Fruit fly (Drosophila melanogaster): ENCODE results near the gene RpS17.

RpS17 gene

DNA sequence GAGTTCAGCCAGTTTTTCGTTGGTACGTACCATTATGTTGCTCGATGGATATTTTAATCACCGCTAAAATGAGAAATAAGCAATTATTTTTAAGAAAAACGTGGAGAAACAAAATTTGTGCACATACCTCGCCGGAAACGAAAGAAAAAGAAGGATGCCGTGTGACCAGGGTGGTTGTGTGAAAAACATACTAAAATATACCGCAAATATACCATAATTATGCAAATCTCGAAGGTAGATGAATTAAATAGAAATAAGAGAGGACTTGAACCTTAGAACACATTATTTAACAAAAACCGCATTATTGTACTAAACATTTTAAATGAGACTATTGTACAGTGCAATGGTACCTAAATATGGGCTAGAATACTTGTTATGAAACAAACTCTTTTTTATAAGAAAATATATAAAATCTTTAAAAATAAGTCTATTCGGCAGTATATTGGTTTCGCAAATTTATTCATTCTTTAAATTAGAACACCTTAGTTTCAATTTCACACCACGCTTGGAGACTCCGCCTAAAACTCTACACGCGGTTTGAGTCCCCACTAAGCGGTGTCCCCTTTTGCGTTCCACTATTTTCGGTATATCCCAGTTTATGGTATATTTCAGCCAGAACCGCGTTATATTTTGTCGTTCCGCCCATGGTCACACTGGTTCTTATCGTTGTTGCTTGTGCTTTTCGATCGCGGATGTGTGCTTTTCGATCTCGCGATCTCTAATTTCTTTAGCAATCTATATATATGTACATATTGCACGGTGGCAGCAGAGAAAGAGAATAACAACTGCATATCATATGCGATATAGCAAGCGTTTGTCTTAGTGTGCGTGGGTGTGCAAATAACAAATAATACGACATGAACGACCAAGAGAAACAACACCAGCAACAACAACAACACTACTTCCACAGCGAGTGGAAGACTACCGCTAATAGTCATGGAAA lies at the start of gene RpS17, which contains the start of gene MTF-1:
Gene RpS17 (minus strand): TSS at position 157 of the 943 bp plus-strand sequence.
Gene MTF-1 (plus strand): TSS at position 648 of the 943 bp plus-strand sequence.
- TF ChIP-seq pan (optimal IDR thresholded peaks at IDR 0.05) (no peak), CG8478 (optimal IDR thresholded peaks at IDR 0.05) (no peak), Dll (optimal IDR thresholded peaks at IDR 0.05) (no peak), usp (GFP tag; optimal IDR thresholded peaks at IDR 0.05) (no peak), EcR (GFP tag; optimal IDR thresholded peaks at IDR 0.05) (no peak), psq (optimal IDR thresholded peaks at IDR 0.05) (no peak)

DNA sequence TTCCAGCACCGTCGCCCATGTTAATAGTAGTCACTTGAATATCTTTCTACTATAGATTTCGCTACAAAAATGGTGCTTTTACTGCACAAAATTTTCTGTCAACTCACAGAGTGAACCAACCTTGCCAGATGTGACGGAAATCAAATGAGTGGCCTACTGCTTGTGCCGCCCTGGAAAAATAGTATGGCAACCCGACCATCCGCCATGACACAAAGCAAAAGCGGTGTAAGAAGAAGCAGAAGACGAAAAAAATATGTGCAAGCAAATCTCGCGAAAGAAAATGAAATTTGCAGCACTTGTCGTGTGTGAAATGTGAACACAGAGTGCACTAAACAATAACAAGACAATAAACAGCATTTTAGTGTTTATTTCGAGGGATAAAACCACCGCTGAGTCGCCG lies 47.2 kb upstream of the RpS17 start, which contains the start of the genes Uch-L5 and Jarid2:
Gene Uch-L5 (minus strand): TSS at position 137 of the 400 bp plus-strand sequence.
Gene Jarid2 (plus strand): TSS at position 210 of the 400 bp plus-strand sequence.
- TF ChIP-seq EcR (GFP tag; optimal IDR thresholded peaks at IDR 0.05), result no peak
- TF ChIP-seq CG8478 (optimal IDR thresholded peaks at IDR 0.05), result no peak
- TF ChIP-seq usp (GFP tag; optimal IDR thresholded peaks at IDR 0.05), result no peak
- TF ChIP-seq Dll (optimal IDR thresholded peaks at IDR 0.05), result no peak

DNA sequence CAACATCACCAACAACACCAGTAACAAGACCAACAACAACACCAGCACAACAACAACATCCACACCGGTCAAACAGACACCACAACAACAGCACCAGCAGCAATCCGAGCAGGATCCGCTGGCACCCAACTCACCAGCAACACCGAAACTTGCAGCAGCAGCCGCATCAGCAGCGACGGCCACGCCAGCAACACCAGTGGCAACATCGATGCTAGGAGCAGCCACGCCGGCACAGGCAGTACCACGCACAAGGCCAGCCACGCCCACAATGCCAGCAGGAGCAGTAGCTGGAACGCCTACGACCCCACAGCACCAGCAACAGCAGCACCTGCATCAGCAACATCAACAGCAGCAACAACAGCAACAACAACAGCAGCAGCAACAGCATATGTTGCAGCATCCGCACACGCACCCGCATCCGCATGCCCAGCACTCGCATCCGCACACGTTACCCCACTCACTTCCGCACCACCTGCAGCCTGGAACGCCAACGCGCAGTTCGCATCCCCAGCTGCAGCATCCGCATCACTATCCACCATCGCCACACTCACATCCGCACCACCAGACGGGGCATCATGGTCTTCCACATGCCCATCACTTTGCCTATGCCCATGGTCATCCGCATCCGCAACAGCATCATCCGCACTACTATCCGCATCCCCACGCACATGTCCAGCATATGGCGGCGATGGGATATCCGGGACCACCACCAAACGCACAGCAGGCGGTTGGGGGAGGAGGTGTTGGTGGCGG lies 41.7 kb upstream of the RpS17 start:
- no peak for TF ChIP-seq Dll (optimal IDR thresholded peaks at IDR 0.05)
- TF ChIP-seq CG8478 (optimal IDR thresholded peaks at IDR 0.05), result no peak
- no peak for TF ChIP-seq psq (optimal IDR thresholded peaks at IDR 0.05)
- TF ChIP-seq usp (GFP tag; optimal IDR thresholded peaks at IDR 0.05), result no peak
- TF ChIP-seq EcR (GFP tag; optimal IDR thresholded peaks at IDR 0.05), result no peak
- no peak for TF ChIP-seq pan (optimal IDR thresholded peaks at IDR 0.05)

DNA sequence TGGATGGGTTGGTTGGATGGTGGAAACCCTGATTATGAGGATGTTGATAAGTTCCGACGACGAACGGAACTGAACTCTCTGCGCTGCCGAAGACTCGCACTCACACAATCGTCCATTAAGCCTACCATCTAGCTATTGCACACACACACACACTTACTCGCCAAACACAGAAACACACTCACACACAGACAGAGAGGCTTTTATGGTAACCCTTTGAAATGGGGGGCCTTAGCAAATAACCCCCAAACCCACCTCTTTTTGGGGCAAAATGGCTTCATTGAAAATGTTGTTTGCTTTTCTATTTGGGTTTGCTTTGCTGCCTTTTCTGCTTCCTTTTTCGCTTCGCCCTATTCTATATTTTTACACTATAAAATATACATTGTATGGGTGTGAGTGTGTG lies 39.5 kb upstream of the RpS17 start:
- TF ChIP-seq Dll (optimal IDR thresholded peaks at IDR 0.05) (no peak), CG8478 (optimal IDR thresholded peaks at IDR 0.05) (no peak), psq (optimal IDR thresholded peaks at IDR 0.05) (no peak), EcR (GFP tag; optimal IDR thresholded peaks at IDR 0.05) (no peak), pan (optimal IDR thresholded peaks at IDR 0.05) (no peak), usp (GFP tag; optimal IDR thresholded peaks at IDR 0.05) (no peak)

DNA sequence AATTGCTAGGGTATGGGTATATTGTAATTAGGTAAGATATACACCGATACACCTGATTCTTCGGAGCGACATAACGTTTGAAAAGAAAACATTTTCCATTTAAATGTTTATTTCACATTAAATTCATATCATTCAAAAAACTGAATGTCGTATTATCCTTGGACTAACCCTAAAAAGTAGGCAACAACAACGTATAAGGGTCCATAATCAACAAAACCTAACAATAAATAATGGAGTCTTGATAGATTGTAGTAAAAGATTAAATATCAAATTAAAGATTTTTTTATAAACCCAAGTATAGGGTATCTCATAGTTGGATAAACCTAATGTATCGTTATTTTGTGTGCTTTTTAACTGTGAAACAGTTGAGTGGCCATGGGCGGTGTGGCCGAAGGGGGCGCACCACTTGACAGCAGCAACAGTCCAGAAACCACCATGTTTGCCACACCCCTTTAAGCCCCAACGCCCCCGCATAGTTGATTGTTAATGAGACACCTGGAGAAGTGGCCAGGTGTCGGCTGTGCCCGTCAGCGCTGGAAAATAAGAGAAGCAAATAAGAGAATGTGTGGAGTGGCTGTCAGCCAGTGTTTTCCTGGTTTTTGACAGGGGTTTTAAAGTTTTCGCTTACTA lies 38.8 kb upstream of the RpS17 start:
- TF ChIP-seq psq (optimal IDR thresholded peaks at IDR 0.05) (no peak), pan (optimal IDR thresholded peaks at IDR 0.05) (peak; percentile 68)

DNA sequence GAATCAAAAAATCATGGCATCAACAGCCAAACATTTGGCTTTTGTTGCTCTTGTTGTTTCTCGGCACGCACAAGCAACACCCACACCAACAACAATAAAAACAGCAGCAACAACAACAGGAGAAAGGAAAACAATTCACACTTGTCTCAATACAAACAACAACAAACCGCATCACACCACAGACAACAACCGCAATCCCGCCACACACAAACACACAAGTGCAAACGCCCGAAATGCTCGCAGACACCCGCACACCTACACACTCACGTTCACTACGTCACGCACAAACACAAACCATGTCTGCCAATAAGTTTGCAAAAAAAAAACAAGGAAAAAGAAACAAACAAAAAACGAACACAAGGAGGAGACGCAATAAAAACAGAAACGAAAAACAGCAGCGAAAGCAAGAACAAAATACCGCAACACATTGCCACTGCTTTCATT lies 38.2 kb upstream of the RpS17 start:
- TF ChIP-seq CG8478 (optimal IDR thresholded peaks at IDR 0.05) (no peak), usp (GFP tag; optimal IDR thresholded peaks at IDR 0.05) (no peak), psq (optimal IDR thresholded peaks at IDR 0.05) (no peak), pan (optimal IDR thresholded peaks at IDR 0.05) (no peak), Dll (optimal IDR thresholded peaks at IDR 0.05) (no peak), EcR (GFP tag; optimal IDR thresholded peaks at IDR 0.05) (no peak)

DNA sequence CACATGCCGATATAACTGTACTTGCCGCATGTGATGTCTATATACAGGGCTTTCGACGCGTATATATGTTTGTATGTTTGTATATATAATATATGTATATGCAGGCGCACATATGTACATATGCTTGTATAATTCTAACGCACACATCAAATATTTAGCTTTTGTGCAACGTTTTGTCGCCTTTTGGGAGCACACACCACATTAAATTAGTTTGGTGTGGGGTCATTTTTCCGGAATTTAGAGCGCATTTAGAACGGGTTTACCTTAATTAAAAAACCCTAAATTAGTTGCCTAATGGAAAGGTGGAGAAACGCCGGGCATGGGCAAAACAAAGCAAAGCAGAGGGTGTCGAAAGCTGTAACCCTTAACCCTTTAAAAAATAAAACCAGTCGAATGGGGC lies 37.6 kb upstream of the RpS17 start:
- TF ChIP-seq CG8478 (optimal IDR thresholded peaks at IDR 0.05), result no peak
- TF ChIP-seq EcR (GFP tag; optimal IDR thresholded peaks at IDR 0.05), result no peak
- no peak for TF ChIP-seq psq (optimal IDR thresholded peaks at IDR 0.05)
- TF ChIP-seq usp (GFP tag; optimal IDR thresholded peaks at IDR 0.05), result no peak
- TF ChIP-seq Dll (optimal IDR thresholded peaks at IDR 0.05), result no peak
- TF ChIP-seq pan (optimal IDR thresholded peaks at IDR 0.05), result no peak

DNA sequence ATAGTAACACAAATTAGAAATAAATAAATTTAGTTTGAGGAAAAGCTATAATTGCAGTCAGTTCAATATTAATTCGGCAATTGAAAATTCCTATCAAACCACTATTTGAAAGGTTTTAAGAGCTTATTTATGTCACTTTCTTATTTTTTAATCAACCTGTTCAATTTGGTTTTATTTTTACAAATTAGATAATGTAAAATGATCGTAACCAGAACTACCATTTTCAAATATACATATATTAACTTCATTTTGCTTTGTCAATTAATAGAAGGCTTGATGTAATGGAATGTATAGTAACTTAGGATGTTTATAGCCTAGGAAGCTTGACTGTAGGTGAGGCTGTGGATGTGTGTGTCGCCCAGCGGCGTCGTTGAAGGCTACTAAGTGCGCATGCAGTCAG lies 37.0 kb upstream of the RpS17 start:
- TF ChIP-seq CG8478 (optimal IDR thresholded peaks at IDR 0.05) (no peak), EcR (GFP tag; optimal IDR thresholded peaks at IDR 0.05) (no peak), pan (optimal IDR thresholded peaks at IDR 0.05) (no peak)

DNA sequence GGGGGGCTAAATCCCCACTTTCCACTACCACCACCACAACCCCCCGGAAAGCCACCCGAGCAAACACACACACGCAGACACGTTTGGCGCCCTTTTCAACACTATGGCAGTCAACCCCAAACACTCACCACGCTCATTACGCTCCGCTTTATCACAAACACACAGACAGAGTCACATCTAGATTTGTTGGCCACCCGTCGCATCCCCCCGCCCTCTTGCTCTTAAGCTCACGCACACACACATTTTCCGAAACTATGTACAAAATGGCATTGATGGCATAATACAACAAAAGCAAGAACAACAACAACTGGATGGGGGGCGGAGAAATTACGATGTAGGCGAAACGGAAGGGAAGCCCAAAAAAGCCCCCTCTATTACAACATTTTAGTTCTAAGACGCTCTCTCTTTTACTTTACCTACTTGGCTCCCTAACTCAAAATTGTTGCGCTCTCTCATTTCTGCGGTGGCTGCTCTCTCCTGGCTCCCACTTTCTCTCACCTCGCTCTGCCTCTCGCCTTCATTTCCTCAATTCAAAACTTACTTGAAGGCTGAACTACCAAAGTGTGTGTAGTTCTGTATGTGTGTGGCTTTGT lies 36.1 kb upstream of the RpS17 start:
- no peak for TF ChIP-seq pan (optimal IDR thresholded peaks at IDR 0.05)
- TF ChIP-seq EcR (GFP tag; optimal IDR thresholded peaks at IDR 0.05), result no peak
- TF ChIP-seq Dll (optimal IDR thresholded peaks at IDR 0.05), result no peak
- no peak for TF ChIP-seq psq (optimal IDR thresholded peaks at IDR 0.05)
- no peak for TF ChIP-seq usp (GFP tag; optimal IDR thresholded peaks at IDR 0.05)
- no peak for TF ChIP-seq CG8478 (optimal IDR thresholded peaks at IDR 0.05)

DNA sequence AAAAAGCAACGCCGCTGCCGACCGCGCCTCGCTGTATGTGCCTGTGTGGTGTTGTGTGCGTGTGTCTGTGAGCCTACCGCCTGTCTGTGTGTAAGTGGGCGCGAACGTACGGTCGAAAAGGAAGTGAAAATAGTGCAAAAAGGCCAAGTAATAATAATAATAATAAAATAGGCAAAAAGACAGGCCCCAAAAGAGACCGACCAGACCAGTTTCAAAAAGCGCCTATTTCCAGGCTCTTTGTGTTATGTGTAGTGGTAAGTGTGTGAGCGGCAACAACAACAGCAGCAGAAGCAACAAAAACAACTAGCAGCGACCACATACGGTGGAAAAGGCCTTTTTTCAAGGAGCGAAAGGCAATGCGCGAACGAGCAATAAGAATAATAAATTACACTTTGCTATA lies 33.2 kb upstream of the RpS17 start:
- TF ChIP-seq usp (GFP tag; optimal IDR thresholded peaks at IDR 0.05) (no peak), CG8478 (optimal IDR thresholded peaks at IDR 0.05) (no peak), psq (optimal IDR thresholded peaks at IDR 0.05) (no peak), Dll (optimal IDR thresholded peaks at IDR 0.05) (no peak), EcR (GFP tag; optimal IDR thresholded peaks at IDR 0.05) (no peak), pan (optimal IDR thresholded peaks at IDR 0.05) (no peak)

DNA sequence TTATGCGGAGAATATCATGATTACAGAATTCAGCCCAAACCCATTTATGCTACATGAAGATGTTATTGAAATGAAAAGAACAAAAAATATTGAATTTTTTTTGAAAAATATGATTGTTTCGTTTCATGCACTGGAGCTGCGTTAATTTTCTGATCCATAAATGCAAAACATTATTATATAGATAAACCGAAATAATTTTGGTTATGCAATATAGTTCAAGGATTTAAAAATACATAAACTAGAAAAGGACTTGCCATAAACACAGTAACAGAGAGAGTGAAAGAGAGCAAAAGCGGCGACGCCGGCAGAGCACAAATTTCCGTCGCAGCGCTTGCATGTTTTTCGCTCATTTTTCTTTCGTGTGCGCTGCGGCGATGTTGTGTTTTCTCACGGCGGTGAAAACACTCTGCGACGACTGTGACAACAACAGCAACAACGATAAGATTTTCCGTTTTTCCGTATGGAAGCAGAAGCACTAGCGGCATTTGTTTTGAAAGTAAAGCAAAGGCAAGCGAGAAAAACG lies 32.7 kb upstream of the RpS17 start:
- TF ChIP-seq Dll (optimal IDR thresholded peaks at IDR 0.05) (peak; percentile 41), pan (optimal IDR thresholded peaks at IDR 0.05) (no peak)

Measured in whole organism.